Worm (Caenorhabditis elegans) whole organism, midembryonic: ENCODE results near the gene C05D12.1.

ENCODE experiments used
- T22C8.4 ChIP-seq: fragments of 200-800 bp; sonication (Bioruptor generic); IDR thresholded peaks from 2 replicates; pipeline ENCODE4 v1.3.6; 2022; ENCODE audit warnings: missing genetic modification characterization, missing compliant biosample characterization
- med-1 ChIP-seq: sonication (generic microtip); optimal IDR thresholded peaks from 2 replicates; lab custom pipeline; 2017; ENCODE audit warnings: missing genetic modification characterization, mild to moderate bottlenecking, missing compliant biosample characterization, antibody characterized with exemption, missing genetic modification reagents; ENCODE audit not compliant: insufficient read depth
- ztf-23 ChIP-seq: fragments of 200-800 bp; sonication (Bioruptor generic); IDR thresholded peaks from 2 replicates; pipeline ENCODE4 v1.3.6; 2022; ENCODE audit warnings: missing genetic modification reagents, missing genetic modification characterization, missing compliant biosample characterization

DNA sequence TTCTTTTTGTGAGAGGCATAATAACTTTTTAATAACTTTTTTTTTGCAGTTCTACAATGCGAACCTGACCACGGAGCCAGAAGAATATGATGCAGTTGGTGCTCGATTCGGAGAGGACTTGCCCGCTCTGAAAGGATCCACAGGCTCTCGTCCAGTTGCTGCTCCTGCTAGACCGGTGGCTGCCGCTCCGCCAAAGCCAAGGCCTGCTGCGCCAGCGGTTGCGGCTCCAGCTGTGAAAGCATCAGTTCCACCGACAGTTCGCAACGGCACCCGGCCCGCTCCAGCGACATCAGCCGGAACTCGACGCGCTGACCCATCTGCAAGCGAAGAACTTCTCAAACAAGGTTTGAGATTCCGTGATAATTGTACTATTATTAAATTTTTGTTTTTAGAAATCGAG lies 27.6 kb upstream of the C05D12.1 start:
- TF ChIP-seq ztf-23 (GFP tag; lab: Robert Waterston, UW), result no peak
- no peak for TF ChIP-seq med-1
- no peak for TF ChIP-seq T22C8.4 (GFP tag; lab: Robert Waterston, UW)
